Fruit fly (Drosophila melanogaster) whole organism, embryonic: Measurements from ENCODE around the gene Gr28a.

Source experiments
- Ada2b ChIP-seq: fragments of 200-800 bp; sonication (Bioruptor generic); IDR thresholded peaks from 2 replicates; pipeline ENCODE4 v1.3.6; 2022; ENCODE audit warnings: missing biosample characterization, missing genetic modification characterization
- CG17328 ChIP-seq: fragments of 200-800 bp; sonication (Bioruptor generic); IDR thresholded peaks from 2 replicates; pipeline ENCODE4 v1.3.6; 2022; ENCODE audit warnings: missing biosample characterization, missing genetic modification characterization
- CG4617 ChIP-seq: fragments of 200-800 bp; sonication (Bioruptor generic); optimal IDR thresholded peaks from 3 replicates; lab custom pipeline; 2016; ENCODE audit warnings: missing biosample characterization, missing genetic modification characterization, borderline replicate concordance
- CG6654 ChIP-seq: fragments of 200-800 bp; sonication (Bioruptor generic); optimal IDR thresholded peaks from 2 replicates; lab custom pipeline; 2017; ENCODE audit warnings: missing biosample characterization, mild to moderate bottlenecking, missing genetic modification characterization
- ERR ChIP-seq: fragments of 200-800 bp; sonication (Bioruptor generic); optimal IDR thresholded peaks from 2 replicates; lab custom pipeline; 2016; ENCODE audit warnings: missing biosample characterization, missing genetic modification characterization
- cg ChIP-seq: fragments of 200-800 bp; sonication (Bioruptor generic); optimal IDR thresholded peaks from 3 replicates; lab custom pipeline; 2019; ENCODE audit warnings: missing biosample characterization, mild to moderate bottlenecking, missing genetic modification characterization, moderate library complexity
- dysf ChIP-seq: fragments of 200-800 bp; sonication (Bioruptor generic); IDR thresholded peaks from 3 replicates; pipeline ENCODE4 v1.3.6; 2022; ENCODE audit warnings: missing biosample characterization, missing genetic modification characterization
- kni ChIP-seq: fragments of 200-800 bp; sonication (Bioruptor generic); optimal IDR thresholded peaks from 3 replicates; lab custom pipeline; 2017; ENCODE audit warnings: mild to moderate bottlenecking, missing biosample characterization, missing genetic modification reagents, missing genetic modification characterization
- sens ChIP-seq: fragments of 200-800 bp; sonication (Bioruptor generic); peaks from one replicate; lab custom pipeline; 2016; ENCODE audit warnings: missing biosample characterization, missing genetic modification characterization
- z ChIP-seq: fragments of 200-800 bp; sonication (Bioruptor generic); IDR thresholded peaks from 3 replicates; pipeline ENCODE4 v1.3.6; 2022; ENCODE audit warnings: missing biosample characterization, missing genetic modification characterization
- zfh2 ChIP-seq: fragments of 200-800 bp; sonication (Bioruptor generic); optimal IDR thresholded peaks from 2 replicates; lab custom pipeline; 2016; ENCODE audit warnings: missing biosample characterization, missing genetic modification characterization

DNA sequence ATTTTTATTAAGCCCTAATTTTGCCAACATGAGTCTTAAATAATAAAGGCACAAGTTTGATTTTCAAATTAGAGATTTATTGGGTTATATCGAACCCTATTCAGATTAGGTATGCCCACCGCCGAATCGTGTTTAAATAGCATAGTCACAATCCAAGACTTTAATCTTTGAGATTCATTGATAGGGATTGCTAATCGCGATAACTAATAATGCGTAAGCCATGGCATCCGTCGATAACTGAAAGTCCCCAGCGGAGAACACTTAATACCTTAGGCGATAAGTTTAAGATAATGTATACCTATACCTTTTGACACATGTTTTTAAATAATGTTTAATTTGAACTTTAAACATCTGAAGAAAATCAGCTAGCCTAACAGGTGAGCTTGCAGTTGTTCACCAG lies 18.5 kb downstream of the Gr28a start:
- no peak for TF ChIP-seq ERR
- no peak for TF ChIP-seq sens (GFP tag; lab: Kevin White, UChicago)
- TF ChIP-seq cg (GFP tag; lab: Kevin White, UChicago), result no peak
- no peak for TF ChIP-seq dysf
- no peak for TF ChIP-seq CG17328 (GFP tag; lab: Robert Waterston, UW)
- TF ChIP-seq Ada2b (GFP tag; lab: Robert Waterston, UW), result no peak
- TF ChIP-seq CG6654 (GFP tag; lab: Kevin White, UChicago), result no peak
- no peak for TF ChIP-seq CG4617 (GFP tag; lab: Kevin White, UChicago)
- no peak for TF ChIP-seq z (GFP tag; lab: Robert Waterston, UW)
- TF ChIP-seq zfh2 (GFP tag; lab: Kevin White, UChicago), result no peak
- no peak for TF ChIP-seq kni (GFP tag; lab: Kevin White, UChicago)
